Worm (Caenorhabditis elegans): ENCODE measurements around the gene spe-45.

spe-45 gene

ce11 chrIV:12371340-12371739, 18.6 kb downstream of the spe-45 start:
- TF ChIP-seq him-1 (tag; optimal IDR thresholded peaks at IDR 0.05) (no peak), dao-5 (tag; optimal IDR thresholded peaks at IDR 0.05) (no peak), W03F9.2 (tag; optimal IDR thresholded peaks at IDR 0.05) (no peak)

- TF ChIP-seq W03F9.2 (tag; optimal IDR thresholded peaks at IDR 0.05) (no peak), him-1 (tag; optimal IDR thresholded peaks at IDR 0.05) (no peak), dao-5 (tag; optimal IDR thresholded peaks at IDR 0.05) (no peak)
These were observed 23.3 kb downstream of the spe-45 start for ce11 chrIV:12366571-12366970.

ce11 chrIV:12364964-12365363, 24.9 kb downstream of the spe-45 start:
- no peak for TF ChIP-seq dao-5 (tag; optimal IDR thresholded peaks at IDR 0.05)
- TF ChIP-seq him-1 (tag; optimal IDR thresholded peaks at IDR 0.05), result no peak
- no peak for TF ChIP-seq W03F9.2 (tag; optimal IDR thresholded peaks at IDR 0.05)

ce11 chrIV:12361392-12362092, 28.4 kb downstream of the spe-45 start, which contains the start of the genes ccr-4 and ZC518.8:
TSS of gene ccr-4 (plus strand) at chrIV:12361542.
TSS of gene ZC518.8 (minus strand) at chrIV:12361908.
- TF ChIP-seq dao-5 (tag; optimal IDR thresholded peaks at IDR 0.05) (no peak), W03F9.2 (tag; optimal IDR thresholded peaks at IDR 0.05) (no peak), him-1 (tag; optimal IDR thresholded peaks at IDR 0.05) (no peak)

DNA sequence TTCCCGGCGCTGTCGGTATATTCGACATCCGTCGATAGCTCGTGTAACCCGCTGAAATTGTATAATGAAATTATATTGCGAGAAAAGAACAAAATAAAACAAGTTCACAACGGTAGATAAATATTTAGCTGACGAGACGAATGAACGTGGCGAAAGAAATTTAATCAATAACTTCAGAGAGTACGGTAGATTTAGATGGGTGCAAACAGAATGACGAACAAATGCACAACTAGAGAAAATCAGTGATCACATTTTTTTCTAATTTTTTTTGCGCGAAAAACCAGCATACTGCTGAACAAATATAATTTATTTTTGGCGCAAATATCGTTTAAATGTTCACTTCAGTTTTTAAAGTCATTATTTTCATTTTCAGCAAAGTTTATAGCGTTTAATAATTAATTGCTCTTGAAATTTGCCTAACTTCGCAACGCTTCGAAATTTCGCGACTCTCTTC, 29.1 kb downstream of the spe-45 start, which contains the start of gene sec-24.2:
TSS of gene sec-24.2 (minus strand) at position 51 of the 454 bp plus-strand sequence.
- TF ChIP-seq him-1 (tag; optimal IDR thresholded peaks at IDR 0.05), result no peak
- no peak for TF ChIP-seq W03F9.2 (tag; optimal IDR thresholded peaks at IDR 0.05)
- TF ChIP-seq dao-5 (tag; optimal IDR thresholded peaks at IDR 0.05), result no peak

- no peak for TF ChIP-seq W03F9.2 (tag; optimal IDR thresholded peaks at IDR 0.05)
- TF ChIP-seq dao-5 (tag; optimal IDR thresholded peaks at IDR 0.05), result no peak
- no peak for TF ChIP-seq him-1 (tag; optimal IDR thresholded peaks at IDR 0.05)
These were observed 29.9 kb downstream of the spe-45 start for ce11 chrIV:12359979-12360378.

DNA sequence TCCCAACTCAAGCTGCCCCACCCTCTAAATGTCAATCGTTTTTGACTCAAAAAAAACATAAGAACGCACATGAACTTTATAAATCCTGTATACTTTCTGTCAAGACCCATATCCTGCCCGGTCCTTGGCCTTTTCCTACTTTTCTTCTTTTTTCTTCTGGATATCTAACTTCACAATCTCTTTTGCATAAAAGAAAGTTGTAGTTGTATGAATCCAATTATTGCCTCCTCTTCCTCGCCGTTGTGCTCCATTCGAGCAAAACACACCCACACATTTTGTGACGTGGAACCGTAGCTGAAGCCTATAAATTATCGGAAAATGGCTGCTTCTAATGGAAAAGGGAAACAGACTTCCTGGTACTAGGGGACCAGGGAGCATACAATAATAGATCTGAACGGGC, 39.7 kb downstream of the spe-45 start:
- TF ChIP-seq him-1 (tag; optimal IDR thresholded peaks at IDR 0.05) (no peak), W03F9.2 (tag; optimal IDR thresholded peaks at IDR 0.05) (no peak), dao-5 (tag; optimal IDR thresholded peaks at IDR 0.05) (no peak)

DNA sequence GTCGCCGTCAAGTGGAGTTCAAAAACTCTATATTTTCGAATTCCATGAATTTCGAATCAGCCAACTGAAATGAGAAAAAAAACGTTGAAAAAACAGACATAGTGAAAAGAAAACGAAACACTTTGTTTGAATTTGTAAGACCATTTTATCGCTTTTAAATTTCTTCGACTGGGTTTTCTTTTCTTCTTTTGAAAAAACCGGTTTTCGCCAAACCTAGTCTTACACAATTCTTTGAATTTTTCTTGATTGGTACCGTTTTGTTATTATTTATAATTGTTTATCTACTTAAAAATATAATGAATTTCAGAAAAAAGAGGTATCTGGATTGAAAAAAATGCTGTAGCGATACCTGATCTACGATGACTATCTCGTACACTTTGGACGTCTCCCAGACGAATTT, 40.3 kb downstream of the spe-45 start, which contains the start of gene best-22:
TSS of gene best-22 (plus strand) at position 301 of the 400 bp plus-strand sequence.
- TF ChIP-seq him-1 (tag; optimal IDR thresholded peaks at IDR 0.05) (no peak), W03F9.2 (tag; optimal IDR thresholded peaks at IDR 0.05) (no peak), dao-5 (tag; optimal IDR thresholded peaks at IDR 0.05) (no peak)

DNA sequence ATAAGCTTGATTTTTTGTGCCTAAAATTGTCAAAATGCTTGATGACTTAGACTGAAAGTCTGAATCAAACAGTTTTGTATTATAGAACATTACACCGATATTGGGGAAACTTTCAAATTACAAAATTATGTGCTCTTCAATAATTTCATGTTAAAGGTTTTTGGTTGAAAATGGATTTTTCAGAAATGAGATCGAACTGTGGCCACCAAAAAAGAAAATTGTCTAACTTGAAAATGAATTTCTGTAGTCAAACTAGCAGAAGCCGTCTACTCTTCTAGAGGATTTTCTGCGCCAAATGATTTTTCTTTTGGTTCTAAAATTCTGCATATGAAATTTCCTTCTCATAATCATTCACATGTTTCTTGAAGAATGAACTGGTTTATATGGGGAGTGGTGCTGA, 49.0 kb downstream of the spe-45 start:
- TF ChIP-seq him-1 (tag; optimal IDR thresholded peaks at IDR 0.05) (no peak), dao-5 (tag; optimal IDR thresholded peaks at IDR 0.05) (no peak), W03F9.2 (tag; optimal IDR thresholded peaks at IDR 0.05) (no peak)

Measured in whole organism, L4/young adult.